Worm (Caenorhabditis elegans) whole organism, L3 larva: ENCODE data around the gene fbxa-183.

Experiments used
- ZK546.5 ChIP-seq: sonication (generic microtip); optimal IDR thresholded peaks from 2 replicates; lab custom pipeline; 2017; ENCODE audit warnings: missing biosample characterization, missing genetic modification characterization
- aly-2 ChIP-seq: fragments of 150-350 bp; optimal IDR thresholded peaks from 2 replicates; lab custom pipeline; 2014; ENCODE audit warnings: missing biosample characterization, missing genetic modification characterization
- ama-1 ChIP-seq: fragments of 150-350 bp; optimal IDR thresholded peaks from 2 replicates; lab custom pipeline; 2018
- ceh-16 ChIP-seq: sonication (generic microtip); optimal IDR thresholded peaks from 2 replicates; lab custom pipeline; 2017; ENCODE audit warnings: missing biosample characterization, missing genetic modification characterization
- ceh-28 ChIP-seq: fragments of 150-350 bp; optimal IDR thresholded peaks from 2 replicates; lab custom pipeline; 2014; ENCODE audit warnings: missing biosample characterization, missing genetic modification reagents, missing genetic modification characterization
- ceh-82 ChIP-seq: fragments of 150-350 bp; optimal IDR thresholded peaks from 2 replicates; lab custom pipeline; 2014; ENCODE audit warnings: missing biosample characterization, missing genetic modification characterization
- ceh-9 ChIP-seq: sonication (generic microtip); optimal IDR thresholded peaks from 2 replicates; lab custom pipeline; 2018; ENCODE audit warnings: missing biosample characterization, missing genetic modification characterization
- daf-12 ChIP-seq: fragments of 150-350 bp; optimal IDR thresholded peaks from 2 replicates; lab custom pipeline; 2014; ENCODE audit warnings: missing biosample characterization, missing genetic modification reagents, missing genetic modification characterization
- egl-27 ChIP-seq: sonication (generic microtip); optimal IDR thresholded peaks from 4 replicates; lab custom pipeline; 2017; ENCODE audit warnings: missing biosample characterization, missing genetic modification reagents, missing genetic modification characterization
- egl-5 ChIP-seq: fragments of 150-350 bp; optimal IDR thresholded peaks from 2 replicates; lab custom pipeline; 2017; ENCODE audit warnings: missing biosample characterization, missing genetic modification reagents, missing genetic modification characterization, inconsistent platforms
- elt-1 ChIP-seq: fragments of 150-350 bp; optimal IDR thresholded peaks from 2 replicates; lab custom pipeline; 2014; ENCODE audit warnings: missing biosample characterization, missing genetic modification characterization
- elt-2 ChIP-seq: sonication (generic microtip); optimal IDR thresholded peaks from 2 replicates; lab custom pipeline; 2016; ENCODE audit warnings: missing genetic modification reagents, mild to moderate bottlenecking, missing genetic modification characterization, missing compliant biosample characterization
- elt-3 ChIP-seq, 3 experiments: fragments of 150-350 bp in 1 of 3; sonication (generic microtip) in 2 of 3; optimal IDR thresholded peaks; 2 replicates in 2 of 3; 4 replicates in 1 of 3; lab custom pipeline; 2014 to 2017; ENCODE audit warnings: missing biosample characterization in 3 of 3, missing genetic modification characterization in 3 of 3
- eor-1 ChIP-seq, 2 experiments: fragments of 150-350 bp; optimal IDR thresholded peaks; 2 replicates each; lab custom pipeline; 2014 to 2018; ENCODE audit warnings: missing biosample characterization in 2 of 2, missing genetic modification characterization in 2 of 2
- fkh-10 ChIP-seq: sonication (generic microtip); optimal IDR thresholded peaks from 2 replicates; lab custom pipeline; 2017; ENCODE audit warnings: missing biosample characterization, missing genetic modification reagents, missing genetic modification characterization
- fkh-2 ChIP-seq: fragments of 150-350 bp; optimal IDR thresholded peaks from 2 replicates; lab custom pipeline; 2014; ENCODE audit warnings: missing biosample characterization, missing genetic modification reagents, missing genetic modification characterization
- fos-1 ChIP-seq: fragments of 150-350 bp; optimal IDR thresholded peaks from 2 replicates; lab custom pipeline; 2014; ENCODE audit warnings: missing biosample characterization, missing genetic modification characterization
- lin-15B ChIP-seq: fragments of 150-350 bp; optimal IDR thresholded peaks from 2 replicates; lab custom pipeline; 2014; ENCODE audit warnings: missing biosample characterization, missing genetic modification characterization
- lin-39 ChIP-seq: fragments of 150-350 bp; optimal IDR thresholded peaks from 2 replicates; lab custom pipeline; 2018; ENCODE audit warnings: missing biosample characterization, missing genetic modification reagents, missing genetic modification characterization
- lsy-12 ChIP-seq: sonication (generic microtip); optimal IDR thresholded peaks from 2 replicates; lab custom pipeline; 2016; ENCODE audit warnings: mild to moderate bottlenecking, missing genetic modification characterization, missing compliant biosample characterization
- mdl-1 ChIP-seq: fragments of 150-350 bp; optimal IDR thresholded peaks from 2 replicates; lab custom pipeline; 2014; ENCODE audit warnings: missing biosample characterization, missing genetic modification characterization
- mml-1 ChIP-seq: fragments of 150-350 bp; sonication (generic microtip); optimal IDR thresholded peaks from 3 replicates; lab custom pipeline; 2014; ENCODE audit warnings: missing biosample characterization, missing genetic modification characterization
- nfya-1 ChIP-seq: sonication (generic microtip); optimal IDR thresholded peaks from 2 replicates; lab custom pipeline; 2017; ENCODE audit warnings: missing genetic modification characterization, mild to moderate bottlenecking, missing compliant biosample characterization, antibody characterized with exemption, moderate library complexity; ENCODE audit not compliant: insufficient read depth
- nhr-11 ChIP-seq: fragments of 150-350 bp; optimal IDR thresholded peaks from 2 replicates; lab custom pipeline; 2014; ENCODE audit warnings: missing biosample characterization, missing genetic modification characterization
- nhr-12 ChIP-seq: fragments of 150-350 bp; optimal IDR thresholded peaks from 2 replicates; lab custom pipeline; 2014; ENCODE audit warnings: missing biosample characterization, missing genetic modification characterization
- nhr-23 ChIP-seq: fragments of 150-350 bp; optimal IDR thresholded peaks from 2 replicates; lab custom pipeline; 2014; ENCODE audit warnings: missing biosample characterization, missing genetic modification reagents, missing genetic modification characterization
- nhr-237 ChIP-seq: fragments of 150-350 bp; optimal IDR thresholded peaks from 2 replicates; lab custom pipeline; 2014; ENCODE audit warnings: missing biosample characterization, missing genetic modification characterization
- nhr-25 ChIP-seq: sonication (generic microtip); optimal IDR thresholded peaks from 2 replicates; lab custom pipeline; 2017; ENCODE audit warnings: missing biosample characterization, missing genetic modification characterization
- nhr-28 ChIP-seq: fragments of 150-350 bp; optimal IDR thresholded peaks from 2 replicates; lab custom pipeline; 2014; ENCODE audit warnings: missing biosample characterization, missing genetic modification characterization
- nhr-67 ChIP-seq: fragments of 150-350 bp; optimal IDR thresholded peaks from 2 replicates; lab custom pipeline; 2014; ENCODE audit warnings: missing biosample characterization, missing genetic modification characterization
- nhr-76 ChIP-seq: fragments of 150-350 bp; sonication (generic microtip); optimal IDR thresholded peaks from 5 replicates; lab custom pipeline; 2014; ENCODE audit warnings: missing biosample characterization, missing genetic modification characterization
- nhr-77 ChIP-seq: fragments of 150-350 bp; optimal IDR thresholded peaks from 2 replicates; lab custom pipeline; 2014; ENCODE audit warnings: missing biosample characterization, missing genetic modification characterization
- pha-4 ChIP-seq: fragments of 150-350 bp; optimal IDR thresholded peaks from 2 replicates; lab custom pipeline; 2014; ENCODE audit warnings: missing biosample characterization, missing genetic modification reagents, missing genetic modification characterization
- pqm-1 ChIP-seq: fragments of 150-350 bp; optimal IDR thresholded peaks from 2 replicates; lab custom pipeline; 2017; ENCODE audit warnings: missing biosample characterization, missing genetic modification characterization, inconsistent platforms
- skn-1 ChIP-seq: fragments of 150-350 bp; optimal IDR thresholded peaks from 2 replicates; lab custom pipeline; 2014; ENCODE audit warnings: missing biosample characterization, missing genetic modification characterization
- tbx-2 ChIP-seq: sonication (generic microtip); optimal IDR thresholded peaks from 2 replicates; lab custom pipeline; 2016; ENCODE audit warnings: mild to moderate bottlenecking, missing genetic modification characterization, missing compliant biosample characterization
- unc-39 ChIP-seq: sonication (generic microtip); optimal IDR thresholded peaks from 4 replicates; lab custom pipeline; 2017; ENCODE audit warnings: missing biosample characterization, missing genetic modification characterization
- unc-62 ChIP-seq: fragments of 150-350 bp; sonication (generic microtip); optimal IDR thresholded peaks from 4 replicates; lab custom pipeline; 2014; ENCODE audit warnings: missing biosample characterization, missing genetic modification reagents, missing genetic modification characterization
- zag-1 ChIP-seq: fragments of 150-350 bp; optimal IDR thresholded peaks from 2 replicates; lab custom pipeline; 2014; ENCODE audit warnings: missing biosample characterization, missing genetic modification characterization
- ztf-11 ChIP-seq: fragments of 150-350 bp; optimal IDR thresholded peaks from 2 replicates; lab custom pipeline; 2014; ENCODE audit warnings: missing biosample characterization, missing genetic modification characterization
- ztf-4 ChIP-seq: fragments of 150-350 bp; optimal IDR thresholded peaks from 2 replicates; lab custom pipeline; 2014; ENCODE audit warnings: missing biosample characterization, missing genetic modification characterization

fbxa-183 gene

DNA sequence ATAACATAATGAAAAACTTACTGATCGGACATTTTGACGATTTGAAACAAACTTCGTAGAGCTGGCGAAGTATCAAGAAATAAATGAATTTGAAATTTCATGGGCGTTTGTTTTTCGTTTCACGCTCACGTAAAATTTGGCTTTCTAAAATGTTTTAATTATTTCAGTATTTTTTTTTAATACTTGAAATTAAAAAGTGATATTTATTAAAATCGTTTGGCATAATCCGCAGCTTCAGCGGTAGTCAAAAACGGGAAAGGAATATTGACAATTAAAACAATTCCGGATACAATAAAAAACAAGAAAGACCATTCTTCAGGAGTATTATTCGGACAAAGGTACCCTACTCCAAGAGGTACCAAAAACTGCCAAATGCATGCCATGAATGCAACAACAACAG lies at the start of gene fbxa-183:
Gene fbxa-183, minus strand, starts transcription at position 101 of the 400 bp plus-strand sequence.
- TF ChIP-seq aly-2 (tag; lab: Kevin White, UChicago), result no peak
- no peak for TF ChIP-seq tbx-2 (tag; lab: Kevin White, UChicago)
- no peak for TF ChIP-seq skn-1
- TF ChIP-seq fos-1 (tag; lab: Kevin White, UChicago), result no peak
- TF ChIP-seq ceh-28 (tag; lab: Kevin White, UChicago), result no peak
- TF ChIP-seq ZK546.5, result no peak
- no peak for TF ChIP-seq fkh-10 (GFP tag; lab: Kevin White, UChicago)
- TF ChIP-seq ceh-16 (tag; lab: Kevin White, UChicago), result no peak
- TF ChIP-seq nhr-77 (tag; lab: Kevin White, UChicago), result no peak
- TF ChIP-seq nhr-237 (tag; lab: Kevin White, UChicago), result no peak

DNA sequence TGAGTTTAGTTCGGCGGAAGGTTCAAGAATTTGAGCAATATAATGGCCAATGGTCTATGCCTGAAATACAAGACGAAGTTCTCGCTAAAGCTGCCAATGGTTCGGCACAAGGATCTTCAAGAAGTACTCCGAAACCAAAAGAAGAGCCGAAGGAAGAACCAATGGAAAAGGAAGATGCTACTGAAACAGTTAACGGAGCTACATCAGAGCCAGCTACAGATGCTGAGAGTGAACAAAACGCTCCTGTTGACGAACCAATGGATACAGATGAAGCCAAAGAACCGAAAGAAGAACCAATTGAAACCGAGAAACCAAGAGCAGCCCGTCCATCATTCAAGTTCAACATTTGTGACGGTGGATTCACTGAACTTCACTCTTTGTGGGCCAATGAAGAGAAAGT lies 48.7 kb upstream of the fbxa-183 start:
- TF ChIP-seq fkh-10 (GFP tag; lab: Kevin White, UChicago) (no peak), nfya-1 (no peak), nhr-23 (tag; lab: Kevin White, UChicago) (no peak), lin-15B (tag; lab: Kevin White, UChicago) (no peak), nhr-25 (tag; lab: Kevin White, UChicago) (no peak), eor-1 (tag; optimal IDR thresholded peaks at IDR 0.05; lab: Kevin White, UChicago) (no peak), egl-5 (tag; lab: Kevin White, UChicago) (no peak), lin-39 (tag; lab: Kevin White, UChicago) (no peak), tbx-2 (tag; lab: Kevin White, UChicago) (no peak), ceh-82 (tag; lab: Kevin White, UChicago) (no peak), elt-1 (tag; lab: Kevin White, UChicago) (no peak), zag-1 (tag; lab: Kevin White, UChicago) (no peak)

DNA sequence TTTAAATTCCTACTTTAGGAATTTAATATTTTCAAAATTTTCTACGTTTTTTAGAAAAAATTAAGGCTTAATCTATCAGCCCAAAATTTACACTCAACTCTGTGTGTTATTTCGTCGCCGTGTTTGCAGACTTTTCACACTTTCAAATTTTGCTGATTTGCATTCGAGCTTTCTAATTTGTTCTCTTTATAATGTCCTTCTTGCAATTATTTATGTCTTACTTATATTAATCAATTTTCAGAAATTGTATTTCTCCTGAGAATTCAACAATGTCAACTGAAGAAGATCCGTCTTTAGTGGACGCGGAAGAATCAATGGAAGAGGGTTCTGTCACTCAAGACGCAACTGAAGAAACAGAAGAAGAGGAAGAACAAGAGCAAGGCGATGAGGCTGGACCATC lies 44.0 kb upstream of the fbxa-183 start, which contains the start of gene let-418:
Gene let-418, plus strand, starts transcription at position 242 of the 400 bp plus-strand sequence.
- TF ChIP-seq mml-1, result no peak
- TF ChIP-seq skn-1, result no peak
- no peak for TF ChIP-seq nhr-237 (tag; lab: Kevin White, UChicago)
- no peak for TF ChIP-seq nhr-11 (tag; lab: Kevin White, UChicago)
- TF ChIP-seq ceh-82 (tag; lab: Kevin White, UChicago), result no peak
- TF ChIP-seq nhr-77 (tag; lab: Kevin White, UChicago), result no peak

DNA sequence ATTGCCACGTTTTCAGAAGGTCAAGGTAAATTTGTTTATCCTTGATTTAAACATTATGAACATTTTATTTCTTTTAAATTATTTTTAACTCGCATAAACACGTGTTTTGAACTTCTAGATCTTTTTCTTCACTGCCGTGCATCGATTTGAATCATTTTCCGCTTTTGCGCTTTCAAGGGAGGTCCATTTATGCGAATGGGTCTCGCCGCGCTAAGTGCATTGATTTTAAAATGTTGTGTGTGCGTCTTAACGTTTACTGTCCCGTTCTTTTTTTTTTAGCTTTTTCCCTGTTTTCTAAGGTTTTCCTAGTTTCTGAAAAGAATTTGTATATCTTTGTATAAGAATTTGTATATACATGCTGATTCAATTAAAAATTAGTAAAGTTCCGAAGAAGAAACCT lies 42.9 kb upstream of the fbxa-183 start:
- TF ChIP-seq ceh-9 (tag; lab: Kevin White, UChicago), result no peak
- TF ChIP-seq zag-1 (tag; lab: Kevin White, UChicago), result no peak
- TF ChIP-seq lsy-12, result no peak
- TF ChIP-seq egl-27, result no peak
- TF ChIP-seq nhr-11 (tag; lab: Kevin White, UChicago), result no peak
- TF ChIP-seq nhr-77 (tag; lab: Kevin White, UChicago), result no peak
- TF ChIP-seq skn-1, result no peak
- TF ChIP-seq elt-2, result no peak
- TF ChIP-seq nhr-28 (tag; lab: Kevin White, UChicago), result no peak
- no peak for TF ChIP-seq tbx-2 (tag; lab: Kevin White, UChicago)
- TF ChIP-seq pha-4 (tag; lab: Kevin White, UChicago), result no peak
- TF ChIP-seq aly-2 (tag; lab: Kevin White, UChicago), result no peak
- no peak for TF ChIP-seq elt-3 (tag; optimal IDR thresholded peaks at IDR 0.05; lab: Kevin White, UChicago)
- TF ChIP-seq mdl-1 (tag; lab: Kevin White, UChicago), result no peak

DNA sequence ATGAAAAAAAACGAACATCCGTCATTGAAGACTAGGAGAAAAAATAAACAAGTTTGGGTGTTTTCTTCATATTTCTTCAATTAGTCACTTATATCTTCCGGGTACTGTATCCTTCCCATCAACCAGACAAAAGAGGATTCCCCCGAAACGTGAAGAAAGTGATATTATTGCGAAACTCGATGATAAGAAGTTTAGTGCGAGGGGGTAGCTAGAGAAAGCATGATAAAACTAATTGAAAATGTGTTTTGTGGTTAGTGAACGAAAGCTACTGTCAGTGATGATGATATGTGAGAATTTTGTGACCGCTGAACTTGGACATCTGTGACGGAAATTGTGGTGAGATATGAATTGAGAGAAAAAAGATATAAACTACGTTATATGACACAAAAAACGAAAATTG lies 40.4 kb upstream of the fbxa-183 start:
- TF ChIP-seq elt-2 (peak; percentile 64), mml-1 (no peak), nhr-11 (tag; lab: Kevin White, UChicago) (no peak), ceh-82 (tag; lab: Kevin White, UChicago) (no peak), fkh-2 (no peak), nhr-25 (tag; lab: Kevin White, UChicago) (peak; percentile 76), nhr-28 (tag; lab: Kevin White, UChicago) (no peak), pqm-1 (tag; lab: Kevin White, UChicago) (peak; percentile 56), ceh-9 (tag; lab: Kevin White, UChicago) (no peak), ama-1 (lab: Kevin White, UChicago) (no peak), daf-12 (tag; lab: Kevin White, UChicago) (no peak), pha-4 (tag; lab: Kevin White, UChicago) (no peak), fkh-10 (GFP tag; lab: Kevin White, UChicago) (no peak), nhr-77 (tag; lab: Kevin White, UChicago) (no peak), aly-2 (tag; lab: Kevin White, UChicago) (no peak), nhr-237 (tag; lab: Kevin White, UChicago) (no peak), ztf-11 (no peak), zag-1 (tag; lab: Kevin White, UChicago) (no peak), elt-3 (tag; optimal IDR thresholded peaks at IDR 0.05; lab: Kevin White, UChicago) (peak; percentile 64 to 95 (median 88)), fos-1 (tag; lab: Kevin White, UChicago) (peak; percentile 46), nhr-12 (no peak), nhr-76 (no peak), lin-39 (tag; lab: Kevin White, UChicago) (no peak), eor-1 (tag; optimal IDR thresholded peaks at IDR 0.05; lab: Kevin White, UChicago) (no peak), nhr-23 (tag; lab: Kevin White, UChicago) (peak; percentile 96), ztf-4 (tag; lab: Kevin White, UChicago) (no peak), nhr-67 (no peak), ceh-16 (tag; lab: Kevin White, UChicago) (no peak), tbx-2 (tag; lab: Kevin White, UChicago) (no peak), unc-62 (GFP tag; lab: Kevin White, UChicago) (peak; percentile 52), unc-39 (tag; lab: Kevin White, UChicago) (no peak), elt-1 (tag; lab: Kevin White, UChicago) (no peak), mdl-1 (tag; lab: Kevin White, UChicago) (no peak)
